Worm (Caenorhabditis elegans) whole organism, late embryonic: ENCODE results near the gene C24A3.4.

Experiments
- C08G9.2 ChIP-seq: sonication (generic microtip); optimal IDR thresholded peaks from 2 replicates; lab custom pipeline; 2016; ENCODE audit warnings: mild to moderate bottlenecking, missing genetic modification characterization, moderate library complexity, missing compliant biosample characterization
- K09A11.1 ChIP-seq: sonication (generic microtip); optimal IDR thresholded peaks from 2 replicates; lab custom pipeline; 2017; ENCODE audit warnings: antibody characterized with exemption, mild to moderate bottlenecking, missing genetic modification characterization, missing compliant biosample characterization; ENCODE audit not compliant: insufficient read depth
- Y22D7AL.16 ChIP-seq: sonication (generic microtip); optimal IDR thresholded peaks from 2 replicates; lab custom pipeline; 2016; ENCODE audit warnings: missing genetic modification characterization, missing compliant biosample characterization
- ahr-1 ChIP-seq: sonication (generic microtip); optimal IDR thresholded peaks from 2 replicates; lab custom pipeline; 2016; ENCODE audit warnings: missing genetic modification characterization, missing compliant biosample characterization
- ceh-18 ChIP-seq: sonication (generic microtip); optimal IDR thresholded peaks from 2 replicates; lab custom pipeline; 2016; ENCODE audit warnings: missing genetic modification characterization, missing compliant biosample characterization
- ceh-2 ChIP-seq: sonication (generic microtip); optimal IDR thresholded peaks from 2 replicates; lab custom pipeline; 2016; ENCODE audit warnings: missing genotype, missing genetic modification characterization, missing compliant biosample characterization
- ceh-22 ChIP-seq: sonication (generic microtip); optimal IDR thresholded peaks from 2 replicates; lab custom pipeline; 2017; ENCODE audit warnings: missing biosample characterization, missing genetic modification characterization
- ceh-24 ChIP-seq: sonication (generic microtip); optimal IDR thresholded peaks from 2 replicates; lab custom pipeline; 2016; ENCODE audit warnings: mild to moderate bottlenecking, missing genetic modification characterization, missing compliant biosample characterization
- ceh-30 ChIP-seq: fragments of 150-350 bp; optimal IDR thresholded peaks from 2 replicates; lab custom pipeline; 2014; ENCODE audit warnings: missing biosample characterization, missing genetic modification characterization
- ceh-31 ChIP-seq: sonication (generic microtip); optimal IDR thresholded peaks from 2 replicates; lab custom pipeline; 2016; ENCODE audit warnings: missing genetic modification characterization, missing compliant biosample characterization
- ceh-45 ChIP-seq: fragments of 200-800 bp; sonication (Bioruptor generic); IDR thresholded peaks from 2 replicates; pipeline ENCODE4 v1.3.6; 2022; ENCODE audit warnings: missing genetic modification reagents, missing genetic modification characterization, missing compliant biosample characterization
- ceh-48 ChIP-seq: sonication (generic microtip); optimal IDR thresholded peaks from 2 replicates; lab custom pipeline; 2016; ENCODE audit warnings: missing genetic modification characterization, inconsistent platforms, missing compliant biosample characterization
- ceh-6 ChIP-seq: fragments of 200-800 bp; sonication (Bioruptor generic); optimal IDR thresholded peaks from 2 replicates; lab custom pipeline; 2018; ENCODE audit warnings: mild to moderate bottlenecking, missing genetic modification characterization, missing compliant biosample characterization
- ceh-9 ChIP-seq: sonication (generic microtip); optimal IDR thresholded peaks from 2 replicates; lab custom pipeline; 2016; ENCODE audit warnings: mild to moderate bottlenecking, missing genetic modification characterization, inconsistent platforms, missing compliant biosample characterization
- che-1 ChIP-seq: sonication (generic microtip); optimal IDR thresholded peaks from 2 replicates; lab custom pipeline; 2016; ENCODE audit warnings: mild to moderate bottlenecking, missing genetic modification characterization, missing compliant biosample characterization
- dmd-4 ChIP-seq: sonication (generic microtip); optimal IDR thresholded peaks from 2 replicates; lab custom pipeline; 2016; ENCODE audit warnings: borderline replicate concordance, missing genetic modification characterization, missing compliant biosample characterization
- dve-1 ChIP-seq: sonication (generic microtip); optimal IDR thresholded peaks from 2 replicates; lab custom pipeline; 2017; ENCODE audit warnings: antibody characterized with exemption, mild to moderate bottlenecking, missing genetic modification characterization, missing compliant biosample characterization
- elt-4 ChIP-seq: sonication (generic microtip); optimal IDR thresholded peaks from 2 replicates; lab custom pipeline; 2016; ENCODE audit warnings: missing genetic modification characterization, missing compliant biosample characterization
- fax-1 ChIP-seq: sonication (generic microtip); optimal IDR thresholded peaks from 2 replicates; lab custom pipeline; 2016; ENCODE audit warnings: missing genotype, missing genetic modification characterization, missing compliant biosample characterization
- fkh-10 ChIP-seq: fragments of 150-350 bp; optimal IDR thresholded peaks from 2 replicates; lab custom pipeline; 2014; ENCODE audit warnings: missing biosample characterization, missing genetic modification reagents, missing genetic modification characterization
- hlh-15 ChIP-seq: sonication (generic microtip); optimal IDR thresholded peaks from 2 replicates; lab custom pipeline; 2016; ENCODE audit warnings: missing genetic modification characterization, missing compliant biosample characterization
- hlh-6 ChIP-seq: sonication (generic microtip); optimal IDR thresholded peaks from 2 replicates; lab custom pipeline; 2016; ENCODE audit warnings: missing genotype, missing genetic modification characterization, missing compliant biosample characterization
- hlh-8 ChIP-seq: sonication (generic microtip); optimal IDR thresholded peaks from 2 replicates; lab custom pipeline; 2016; ENCODE audit warnings: missing genotype, missing genetic modification characterization, missing compliant biosample characterization
- lim-6 ChIP-seq: sonication (generic microtip); optimal IDR thresholded peaks from 2 replicates; lab custom pipeline; 2016; ENCODE audit warnings: missing genetic modification characterization, missing compliant biosample characterization
- lin-11 ChIP-seq: fragments of 200-800 bp; sonication (Bioruptor generic); optimal IDR thresholded peaks from 2 replicates; lab custom pipeline; 2018; ENCODE audit warnings: mild to moderate bottlenecking, missing genetic modification characterization, missing compliant biosample characterization
- mec-3 ChIP-seq: sonication (generic microtip); optimal IDR thresholded peaks from 2 replicates; lab custom pipeline; 2016; ENCODE audit warnings: borderline replicate concordance, missing genetic modification characterization, missing compliant biosample characterization
- nfya-1 ChIP-seq: sonication (generic microtip); optimal IDR thresholded peaks from 2 replicates; lab custom pipeline; 2017; ENCODE audit warnings: missing genetic modification characterization, mild to moderate bottlenecking, missing compliant biosample characterization, antibody characterized with exemption, moderate library complexity
- nhr-232 ChIP-seq: sonication (generic microtip); optimal IDR thresholded peaks from 2 replicates; lab custom pipeline; 2016; ENCODE audit warnings: missing genetic modification characterization, missing compliant biosample characterization
- odd-2 ChIP-seq: sonication (generic microtip); optimal IDR thresholded peaks from 2 replicates; lab custom pipeline; 2017; ENCODE audit warnings: antibody characterized with exemption, mild to moderate bottlenecking, missing genetic modification characterization, missing compliant biosample characterization
- pag-3 ChIP-seq: sonication (generic microtip); optimal IDR thresholded peaks from 2 replicates; lab custom pipeline; 2016; ENCODE audit warnings: missing compliant biosample characterization, missing genetic modification characterization, borderline replicate concordance
- pat-9 ChIP-seq: fragments of 200-800 bp; sonication (Bioruptor generic); optimal IDR thresholded peaks from 2 replicates; lab custom pipeline; 2018; ENCODE audit warnings: mild to moderate bottlenecking, missing genetic modification characterization, moderate library complexity, missing compliant biosample characterization
- pha-2 ChIP-seq: sonication (generic microtip); optimal IDR thresholded peaks from 2 replicates; lab custom pipeline; 2017; ENCODE audit warnings: mild to moderate bottlenecking, missing genetic modification characterization, missing compliant biosample characterization
- pha-4 ChIP-seq: fragments of 150-350 bp; optimal IDR thresholded peaks from 2 replicates; lab custom pipeline; 2018; ENCODE audit warnings: missing biosample characterization, missing genetic modification reagents, missing genetic modification characterization
- pros-1 ChIP-seq: fragments of 150-350 bp; optimal IDR thresholded peaks from 2 replicates; lab custom pipeline; 2014; ENCODE audit warnings: missing biosample characterization, missing genetic modification reagents, missing genetic modification characterization
- rnt-1 ChIP-seq: sonication (generic microtip); optimal IDR thresholded peaks from 2 replicates; lab custom pipeline; 2016; ENCODE audit warnings: missing genetic modification characterization, missing compliant biosample characterization
- sox-2 ChIP-seq: fragments of 200-800 bp; sonication (Bioruptor generic); IDR thresholded peaks from 2 replicates; pipeline ENCODE4 v1.3.6; 2022; ENCODE audit warnings: missing genetic modification reagents, missing genetic modification characterization, missing compliant biosample characterization
- sox-4 ChIP-seq: sonication (generic microtip); optimal IDR thresholded peaks from 2 replicates; lab custom pipeline; 2017; ENCODE audit warnings: mild to moderate bottlenecking, missing genetic modification characterization, inconsistent platforms, missing compliant biosample characterization
- tbx-2 ChIP-seq: sonication (generic microtip); optimal IDR thresholded peaks from 2 replicates; lab custom pipeline; 2016; ENCODE audit warnings: missing genetic modification characterization, missing compliant biosample characterization
- tbx-7 ChIP-seq: sonication (generic microtip); optimal IDR thresholded peaks from 2 replicates; lab custom pipeline; 2016; ENCODE audit warnings: missing genotype, missing genetic modification characterization, missing compliant biosample characterization
- ttx-3 ChIP-seq: sonication (generic microtip); optimal IDR thresholded peaks from 2 replicates; lab custom pipeline; 2016; ENCODE audit warnings: missing genetic modification reagents, missing genetic modification characterization, missing compliant biosample characterization
- unc-3 ChIP-seq, 2 experiments: fragments of 200-800 bp in 1 of 2; sonication (Bioruptor generic) in 1 of 2; sonication (generic microtip) in 1 of 2; conservative IDR thresholded peaks in 1 of 2; optimal IDR thresholded peaks in 1 of 2; 2 replicates each; pipeline versions ENCODE4 v1.3.6 to Lab custom; 2016 to 2022; ENCODE audit warnings: missing compliant biosample characterization in 2 of 2, missing genetic modification characterization in 2 of 2, missing genetic modification reagents in 1 of 2
- unc-55 ChIP-seq: sonication (generic microtip); optimal IDR thresholded peaks from 2 replicates; lab custom pipeline; 2017; ENCODE audit warnings: missing biosample characterization, missing genetic modification reagents, missing genetic modification characterization
- ztf-16 ChIP-seq: sonication (generic microtip); optimal IDR thresholded peaks from 2 replicates; lab custom pipeline; 2017; ENCODE audit warnings: missing genetic modification characterization, missing compliant biosample characterization

C24A3.4 gene

ce11 chrX:8971461-8971860 is 20.7 kb upstream of the C24A3.4 start (continued):
- TF ChIP-seq elt-4 (tag; lab: Kevin White, UChicago) (no peak), ceh-45 (GFP tag; lab: Robert Waterston, UW) (no peak), mec-3 (tag; lab: Kevin White, UChicago) (no peak), che-1 (peak; percentile 37), sox-2 (GFP tag; lab: Robert Waterston, UW) (no peak), odd-2 (tag; lab: Kevin White, UChicago) (peak; percentile 11), fkh-10 (GFP tag; lab: Kevin White, UChicago) (no peak), lim-6 (no peak), ceh-9 (tag; lab: Kevin White, UChicago) (no peak), nfya-1 (tag; lab: Kevin White, UChicago) (no peak), ceh-22 (tag; lab: Kevin White, UChicago) (no peak), unc-3 (GFP tag; conservative IDR thresholded peaks at IDR 0.05; lab: Robert Waterston, UW) (no peak), unc-3 (tag; optimal IDR thresholded peaks at IDR 0.05; lab: Kevin White, UChicago) (no peak), ztf-16 (peak; percentile 27), ceh-30 (no peak), pag-3 (no peak), K09A11.1 (tag; lab: Kevin White, UChicago) (no peak), hlh-6 (tag; lab: Kevin White, UChicago) (no peak), nhr-232 (tag; lab: Kevin White, UChicago) (peak; percentile 29), ceh-24 (peak; percentile 29), dve-1 (tag; lab: Kevin White, UChicago) (peak; percentile 22), ceh-2 (peak; percentile 27), sox-4 (no peak), tbx-7 (tag; lab: Kevin White, UChicago) (no peak), ceh-31 (tag; lab: Kevin White, UChicago) (peak; percentile 6), dmd-4 (no peak), ttx-3 (tag; lab: Kevin White, UChicago) (peak; percentile 35), fax-1 (tag; lab: Kevin White, UChicago) (peak; percentile 36), tbx-2 (peak; percentile 21)

ce11 chrX:8980676-8981075 is 11.5 kb upstream of the C24A3.4 start, which contains the start of gene nmur-1:
Gene nmur-1, plus strand, starts transcription at chrX:8980976.
- TF ChIP-seq ceh-30: no peak
- TF ChIP-seq unc-55: no peak
- TF ChIP-seq rnt-1 (tag; lab: Kevin White, UChicago): no peak
- no peak for TF ChIP-seq ahr-1 (tag; lab: Kevin White, UChicago)
- no peak for TF ChIP-seq pat-9 (tag; lab: Kevin White, UChicago)
- TF ChIP-seq hlh-15: no peak
- TF ChIP-seq pha-4: no peak
- no peak for TF ChIP-seq C08G9.2 (tag; lab: Kevin White, UChicago)
- no peak for TF ChIP-seq Y22D7AL.16 (tag; lab: Kevin White, UChicago)
- no peak for TF ChIP-seq hlh-8 (tag; lab: Kevin White, UChicago)
- TF ChIP-seq nfya-1 (tag; lab: Kevin White, UChicago): no peak
- TF ChIP-seq lin-11 (tag; lab: Kevin White, UChicago): no peak
- no peak for TF ChIP-seq tbx-7 (tag; lab: Kevin White, UChicago)
- TF ChIP-seq ceh-6: no peak
- no peak for TF ChIP-seq pha-2 (tag; lab: Kevin White, UChicago)
- no peak for TF ChIP-seq pros-1

ce11 chrX:8986452-8986851 is 5.8 kb upstream of the C24A3.4 start:
- peak; percentile 20 for TF ChIP-seq unc-55
- TF ChIP-seq ceh-48 (tag; lab: Kevin White, UChicago): no peak
- peak; percentile 88 for TF ChIP-seq ceh-18 (tag; lab: Kevin White, UChicago)
- TF ChIP-seq rnt-1 (tag; lab: Kevin White, UChicago): peak; percentile 21
